Fruit fly (Drosophila melanogaster) Kc167 (cell line): ENCODE results near the gene al.

Experiments
- Myc ChIP-seq: fragments of >200 bp; optimal IDR thresholded peaks from 2 replicates; lab custom pipeline; 2017; ENCODE audit warnings: missing external identifiers
- h ChIP-seq: fragments of >200 bp; optimal IDR thresholded peaks from 3 replicates; lab custom pipeline; 2018; ENCODE audit warnings: missing external identifiers
- insv ChIP-seq: fragments of >200 bp; optimal IDR thresholded peaks from 3 replicates; lab custom pipeline; 2018; ENCODE audit warnings: missing external identifiers

dm6 chr2L:414593-415399 lies 36.9 kb downstream of the al start, which contains the start of the genes AP-2alpha and ebi:
- no peak for TF ChIP-seq Myc
- TF ChIP-seq insv = no peak
- no peak for TF ChIP-seq h
